Worm (Caenorhabditis elegans) whole organism, L4/young adult: ENCODE results near the gene F29A7.3.

Experiments used
- W03F9.2 ChIP-seq: fragments of 150-350 bp; optimal IDR thresholded peaks from 2 replicates; lab custom pipeline; 2014; ENCODE audit warnings: missing biosample characterization, missing genetic modification characterization
- dao-5 ChIP-seq: sonication (generic microtip); optimal IDR thresholded peaks from 2 replicates; lab custom pipeline; 2016; ENCODE audit warnings: missing genotype, missing genetic modification characterization, moderate library complexity, missing compliant biosample characterization
- him-1 ChIP-seq: sonication (generic microtip); optimal IDR thresholded peaks from 2 replicates; lab custom pipeline; 2016; ENCODE audit warnings: missing genotype, missing genetic modification reagents, missing genetic modification characterization, missing compliant biosample characterization

- no peak for TF ChIP-seq W03F9.2 (tag; lab: Kevin White, UChicago)
- TF ChIP-seq dao-5 (tag; lab: Kevin White, UChicago), result no peak
- no peak for TF ChIP-seq him-1
Observed at ce11 chrII:2787849-2788248, 34.8 kb downstream of the F29A7.3 start.
